Worm (Caenorhabditis elegans) whole organism, L4 larva: ENCODE data around the gene Y45F10C.1.

Experiments used
- F37D6.2 ChIP-seq: sonication (generic microtip); optimal IDR thresholded peaks from 2 replicates; lab custom pipeline; 2016; ENCODE audit warnings: mild to moderate bottlenecking, missing genetic modification characterization, missing compliant biosample characterization
- Y5F2A.4 ChIP-seq: fragments of 200-800 bp; sonication (Bioruptor generic); optimal IDR thresholded peaks from 2 replicates; lab custom pipeline; 2018; ENCODE audit warnings: mild to moderate bottlenecking, missing genetic modification characterization, missing compliant biosample characterization
- ces-1 ChIP-seq: fragments of 150-350 bp; sonication (generic microtip); optimal IDR thresholded peaks from 4 replicates; lab custom pipeline; 2014; ENCODE audit warnings: missing biosample characterization, missing genetic modification reagents, missing genetic modification characterization
- egl-27 ChIP-seq: sonication (generic microtip); optimal IDR thresholded peaks from 3 replicates; lab custom pipeline; 2017; ENCODE audit warnings: missing biosample characterization, missing genetic modification reagents, missing genetic modification characterization
- lin-13 ChIP-seq: fragments of 150-350 bp; optimal IDR thresholded peaks from 2 replicates; lab custom pipeline; 2014; ENCODE audit warnings: missing biosample characterization, missing genetic modification reagents, missing genetic modification characterization
- lin-15B ChIP-seq: fragments of 150-350 bp; sonication (generic microtip); optimal IDR thresholded peaks from 3 replicates; lab custom pipeline; 2014; ENCODE audit warnings: missing biosample characterization, missing genetic modification characterization
- lin-39 ChIP-seq: fragments of 150-350 bp; optimal IDR thresholded peaks from 2 replicates; lab custom pipeline; 2014; ENCODE audit warnings: missing biosample characterization, missing genetic modification reagents, missing genetic modification characterization
- lsy-2 ChIP-seq, 2 experiments: fragments of 150-350 bp in 1 of 2; sonication (generic microtip) in 1 of 2; optimal IDR thresholded peaks; 2 replicates each; lab custom pipeline; 2014 to 2017; ENCODE audit warnings: missing biosample characterization in 2 of 2, missing genetic modification characterization in 2 of 2
- mep-1 ChIP-seq: fragments of 150-350 bp; sonication (generic microtip); optimal IDR thresholded peaks from 3 replicates; lab custom pipeline; 2014; ENCODE audit warnings: missing biosample characterization, missing genetic modification characterization
- pqm-1 ChIP-seq: sonication (generic microtip); optimal IDR thresholded peaks from 2 replicates; lab custom pipeline; 2017; ENCODE audit warnings: missing biosample characterization, missing genetic modification characterization
- snpc-4 ChIP-seq: fragments of 150-350 bp; optimal IDR thresholded peaks from 2 replicates; lab custom pipeline; 2014; ENCODE audit warnings: missing biosample characterization, missing genetic modification characterization
- unc-62 ChIP-seq, 3 experiments: fragments of 150-350 bp in 1 of 3; sonication (generic microtip); optimal IDR thresholded peaks in 2 of 3; peaks in 1 of 3; 1 replicate in 1 of 3; 2 replicates in 2 of 3; lab custom pipeline; 2014 to 2017; ENCODE audit warnings: missing biosample characterization in 3 of 3, missing genetic modification characterization in 3 of 3, missing genetic modification reagents in 3 of 3, missing genotype in 1 of 3

ce11 chrIV:13679495-13679894, 20.1 kb upstream of the Y45F10C.1 start:
- TF ChIP-seq lin-15B (tag; lab: Kevin White, UChicago) (no peak), mep-1 (no peak), snpc-4 (tag; lab: Kevin White, UChicago) (no peak), lsy-2 (tag; optimal IDR thresholded peaks at IDR 0.05; lab: Kevin White, UChicago) (no peak), ces-1 (no peak), egl-27 (tag; lab: Kevin White, UChicago) (no peak), Y5F2A.4 (no peak), pqm-1 (no peak), lin-13 (GFP tag; lab: Kevin White, UChicago) (no peak), F37D6.2 (tag; lab: Kevin White, UChicago) (no peak), lin-39 (tag; lab: Kevin White, UChicago) (no peak), unc-62 (GFP tag; optimal IDR thresholded peaks at IDR 0.05 in 1 of 2; lab: Kevin White, UChicago) (no peak), unc-62 (tag; optimal IDR thresholded peaks at IDR 0.05; lab: Kevin White, UChicago) (no peak)
